Worm (Caenorhabditis elegans) whole organism, midembryonic: ENCODE results near the gene asb-1.

Experiments used
- flt-1 ChIP-seq: fragments of 200-800 bp; sonication (Bioruptor generic); IDR thresholded peaks from 2 replicates; pipeline ENCODE4 v1.3.6; 2022; ENCODE audit warnings: missing genetic modification characterization, missing compliant biosample characterization
- med-1 ChIP-seq: sonication (generic microtip); optimal IDR thresholded peaks from 2 replicates; lab custom pipeline; 2017; ENCODE audit warnings: missing genetic modification characterization, mild to moderate bottlenecking, missing compliant biosample characterization, antibody characterized with exemption, missing genetic modification reagents; ENCODE audit not compliant: insufficient read depth
- ref-1 ChIP-seq: fragments of 200-800 bp; sonication (Bioruptor generic); conservative IDR thresholded peaks from 2 replicates; pipeline ENCODE4 v1.3.6; 2022; ENCODE audit warnings: missing genetic modification reagents, missing genetic modification characterization, missing compliant biosample characterization
- tab-1 ChIP-seq: fragments of 200-800 bp; sonication (Bioruptor generic); IDR thresholded peaks from 2 replicates; pipeline ENCODE4 v1.3.6; 2022; ENCODE audit warnings: missing genetic modification characterization, missing compliant biosample characterization
- ztf-23 ChIP-seq: fragments of 200-800 bp; sonication (Bioruptor generic); IDR thresholded peaks from 2 replicates; pipeline ENCODE4 v1.3.6; 2022; ENCODE audit warnings: missing genetic modification reagents, missing genetic modification characterization, missing compliant biosample characterization
- ztf-29 ChIP-seq: fragments of 200-800 bp; sonication (Bioruptor generic); IDR thresholded peaks from 2 replicates; pipeline ENCODE4 v1.3.6; 2022; ENCODE audit warnings: missing genetic modification reagents, missing genetic modification characterization, missing compliant biosample characterization

DNA sequence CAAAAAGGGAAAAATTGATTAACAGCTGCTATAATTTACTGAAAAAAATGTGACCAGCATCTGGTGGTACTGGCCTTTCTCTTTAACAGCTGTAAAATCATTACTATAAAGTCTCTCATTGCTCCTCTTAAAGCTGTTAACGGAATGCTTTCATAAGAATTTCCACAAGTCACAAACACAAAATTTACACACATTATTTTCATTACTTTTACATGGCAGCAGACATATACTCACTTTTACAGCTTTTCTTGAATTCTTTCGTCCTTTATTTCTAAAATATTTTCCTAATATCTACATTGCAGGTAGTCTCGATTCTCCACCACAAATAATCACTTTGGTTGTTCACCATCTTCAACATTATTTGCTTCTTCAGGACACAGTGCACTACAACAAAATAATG lies 42.3 kb downstream of the asb-1 start, which contains the start of gene imph-1:
- TF ChIP-seq tab-1 (GFP tag; lab: Robert Waterston, UW), result no peak
- TF ChIP-seq ztf-29 (GFP tag; lab: Robert Waterston, UW), result no peak
- TF ChIP-seq med-1 (GFP tag; lab: Kevin White, UChicago), result no peak
- no peak for TF ChIP-seq ztf-23 (GFP tag; lab: Robert Waterston, UW)
- no peak for TF ChIP-seq flt-1 (GFP tag; lab: Robert Waterston, UW)
- no peak for TF ChIP-seq ref-1 (GFP tag; lab: Robert Waterston, UW)
